Fruit fly (Drosophila melanogaster) whole organism, wandering third instar larva: ENCODE results near the gene FucT6.
A peak's percentile ranks its signal among the peaks of the same experiment; 100 is the strongest.

Source experiments
- Abd-B ChIP-seq: fragments of >200 bp; optimal IDR thresholded peaks from 2 replicates; lab custom pipeline; 2017; ENCODE audit warnings: missing biosample characterization, missing genetic modification characterization
- CG32264 ChIP-seq: fragments of 200-800 bp; sonication (Bioruptor generic); optimal IDR thresholded peaks from 2 replicates; lab custom pipeline; 2016; ENCODE audit warnings: missing biosample characterization, missing genetic modification characterization
- CG9705 ChIP-seq: fragments of 200-800 bp; sonication (Bioruptor generic); optimal IDR thresholded peaks from 2 replicates; lab custom pipeline; 2018; ENCODE audit warnings: missing biosample characterization, mild to moderate bottlenecking, missing genetic modification characterization
- CrebA ChIP-seq: fragments of 200-800 bp; sonication (Bioruptor generic); optimal IDR thresholded peaks from 2 replicates; lab custom pipeline; 2016; ENCODE audit warnings: missing biosample characterization, mild to moderate bottlenecking, missing genetic modification characterization, borderline replicate concordance
- Dfd ChIP-seq: fragments of >200 bp; optimal IDR thresholded peaks from 2 replicates; lab custom pipeline; 2017; ENCODE audit warnings: missing biosample characterization, missing genetic modification characterization
- Dif ChIP-seq: fragments of 200-275, 200-300 bp; sonication (Bioruptor generic); optimal IDR thresholded peaks from 2 replicates; lab custom pipeline; 2018; ENCODE audit warnings: missing biosample characterization, missing genetic modification characterization; ENCODE audit not compliant: partially characterized antibody
- GATAd ChIP-seq: sonication (Bioruptor generic); optimal IDR thresholded peaks from 2 replicates; lab custom pipeline; 2016; ENCODE audit warnings: missing biosample characterization, missing genetic modification characterization
- HLH106 ChIP-seq: fragments of 200-800 bp; optimal IDR thresholded peaks from 3 replicates; lab custom pipeline; 2019; ENCODE audit warnings: missing biosample characterization, mild to moderate bottlenecking, missing genetic modification characterization, moderate library complexity
- Hnf4 ChIP-seq: fragments of 200-800 bp; sonication (Bioruptor generic); optimal IDR thresholded peaks from 2 replicates; lab custom pipeline; 2016; ENCODE audit warnings: missing biosample characterization, mild to moderate bottlenecking, missing genetic modification characterization
- Hr78 ChIP-seq: fragments of >200 bp; optimal IDR thresholded peaks from 2 replicates; lab custom pipeline; 2017; ENCODE audit warnings: missing biosample characterization, missing genetic modification characterization
- Hr83 ChIP-seq: fragments of 200-300 bp; sonication (Bioruptor generic); optimal IDR thresholded peaks from 2 replicates; lab custom pipeline; 2016; ENCODE audit warnings: missing biosample characterization, mild to moderate bottlenecking, missing genetic modification characterization, moderate library complexity; ENCODE audit not compliant: poor library complexity, severe bottlenecking
- Jra ChIP-seq: sonication (Bioruptor generic); optimal IDR thresholded peaks from 2 replicates; lab custom pipeline; 2016; ENCODE audit warnings: missing biosample characterization, missing genetic modification characterization
- Mio ChIP-seq: sonication (Bioruptor generic); optimal IDR thresholded peaks from 2 replicates; lab custom pipeline; 2016; ENCODE audit warnings: missing biosample characterization, missing genetic modification characterization
- Myc ChIP-seq: fragments of >200 bp; optimal IDR thresholded peaks from 2 replicates; lab custom pipeline; 2017
- N ChIP-seq: fragments of >200 bp; optimal IDR thresholded peaks from 2 replicates; lab custom pipeline; 2018; ENCODE audit warnings: missing biosample characterization, missing external identifiers, missing genetic modification characterization
- OdsH ChIP-seq: fragments of 200-800 bp; sonication (Bioruptor generic); optimal IDR thresholded peaks from 2 replicates; lab custom pipeline; 2016; ENCODE audit warnings: missing biosample characterization, mild to moderate bottlenecking, missing genetic modification characterization
- Rel ChIP-seq, 2 experiments: fragments of 200-800 bp; sonication (Bioruptor generic) in 1 of 2; optimal IDR thresholded peaks; 2 replicates in 1 of 2; 3 replicates in 1 of 2; lab custom pipeline; 2016 to 2019; ENCODE audit warnings: mild to moderate bottlenecking in 2 of 2, missing biosample characterization in 2 of 2, missing genetic modification characterization in 2 of 2, moderate library complexity in 1 of 2
- Sp1 ChIP-seq: fragments of 200-800 bp; sonication (Bioruptor generic); optimal IDR thresholded peaks from 3 replicates; lab custom pipeline; 2019; ENCODE audit warnings: missing biosample characterization, mild to moderate bottlenecking, missing genetic modification characterization, moderate library complexity
- Vsx2 ChIP-seq: fragments of 200-300, 225-300 bp; sonication (Bioruptor generic); optimal IDR thresholded peaks from 2 replicates; lab custom pipeline; 2018; ENCODE audit warnings: missing biosample characterization, missing genetic modification characterization; ENCODE audit not compliant: partially characterized antibody
- br ChIP-seq: fragments of 200-800 bp; sonication (Bioruptor generic); optimal IDR thresholded peaks from 2 replicates; lab custom pipeline; 2016; ENCODE audit warnings: missing biosample characterization, missing genetic modification characterization
- brk ChIP-seq: fragments of 200-800 bp; sonication (Bioruptor generic); optimal IDR thresholded peaks from 2 replicates; lab custom pipeline; 2016; ENCODE audit warnings: missing biosample characterization, mild to moderate bottlenecking, missing genetic modification characterization
- dl ChIP-seq, 2 experiments: fragments of 175-275, 200-275 bp in 1 of 2; fragments of 200-275 bp in 1 of 2; sonication (Bioruptor generic); optimal IDR thresholded peaks; lab custom pipeline; 2018; ENCODE audit warnings: mild to moderate bottlenecking in 2 of 2, missing biosample characterization in 2 of 2, missing genetic modification characterization in 2 of 2, moderate library complexity in 2 of 2; ENCODE audit not compliant: partially characterized antibody in 2 of 2, insufficient read depth in 1 of 2
- dmrt93B ChIP-seq: fragments of 200-800 bp; sonication (Bioruptor generic); optimal IDR thresholded peaks from 2 replicates; lab custom pipeline; 2018; ENCODE audit warnings: missing biosample characterization, mild to moderate bottlenecking, missing genetic modification characterization
- dsf ChIP-seq: sonication (Bioruptor generic); optimal IDR thresholded peaks from 2 replicates; lab custom pipeline; 2016; ENCODE audit warnings: missing biosample characterization, missing genetic modification characterization, borderline replicate concordance
- ey ChIP-seq: fragments of 200-800 bp; sonication (Bioruptor generic); optimal IDR thresholded peaks from 2 replicates; lab custom pipeline; 2016; ENCODE audit warnings: missing biosample characterization, missing genetic modification characterization
- foxo ChIP-seq, 2 experiments: fragments of 200-800 bp; sonication (Bioruptor generic); optimal IDR thresholded peaks; 2 replicates in 1 of 2; 3 replicates in 1 of 2; lab custom pipeline; 2016 to 2017; ENCODE audit warnings: missing biosample characterization in 2 of 2, missing genetic modification characterization in 2 of 2
- fru ChIP-seq: fragments of 200-800 bp; sonication (Bioruptor generic); optimal IDR thresholded peaks from 3 replicates; lab custom pipeline; 2016; ENCODE audit warnings: missing biosample characterization, mild to moderate bottlenecking, missing genetic modification characterization
- h ChIP-seq: fragments of 200-800 bp; sonication (Bioruptor generic); optimal IDR thresholded peaks from 3 replicates; lab custom pipeline; 2016; ENCODE audit warnings: missing biosample characterization, mild to moderate bottlenecking, missing genetic modification characterization
- jim ChIP-seq: fragments of 175-275, 200-325 bp; sonication (Bioruptor generic); optimal IDR thresholded peaks from 2 replicates; lab custom pipeline; 2016; ENCODE audit warnings: missing biosample characterization, mild to moderate bottlenecking, missing genetic modification characterization
- lola ChIP-seq: fragments of >200 bp; optimal IDR thresholded peaks from 2 replicates; lab custom pipeline; 2017; ENCODE audit warnings: missing biosample characterization, missing genetic modification characterization
- pan ChIP-seq: fragments of >200 bp; optimal IDR thresholded peaks from 2 replicates; lab custom pipeline; 2017
- psq ChIP-seq: fragments of 200-800 bp; sonication (Bioruptor generic); optimal IDR thresholded peaks from 3 replicates; lab custom pipeline; 2017; ENCODE audit warnings: missing biosample characterization, mild to moderate bottlenecking, missing genetic modification characterization, moderate library complexity
- rgr ChIP-seq: fragments of 200-800 bp; sonication (Bioruptor generic); optimal IDR thresholded peaks from 3 replicates; lab custom pipeline; 2016; ENCODE audit warnings: missing biosample characterization, mild to moderate bottlenecking, missing genetic modification characterization
- sage ChIP-seq: fragments of 200-800 bp; sonication (Bioruptor generic); optimal IDR thresholded peaks from 2 replicates; lab custom pipeline; 2016; ENCODE audit warnings: missing biosample characterization, mild to moderate bottlenecking, missing genetic modification characterization
- sv ChIP-seq: fragments of 200-800 bp; sonication (Bioruptor generic); optimal IDR thresholded peaks from 3 replicates; lab custom pipeline; 2016; ENCODE audit warnings: missing biosample characterization, missing genetic modification characterization
- tai ChIP-seq: sonication (Bioruptor generic); optimal IDR thresholded peaks from 2 replicates; lab custom pipeline; 2016; ENCODE audit warnings: missing biosample characterization, missing genetic modification characterization
- usp ChIP-seq: fragments of >200 bp; optimal IDR thresholded peaks from 2 replicates; lab custom pipeline; 2017; ENCODE audit warnings: missing biosample characterization, missing genetic modification characterization
- woc ChIP-seq: sonication (Bioruptor generic); optimal IDR thresholded peaks from 2 replicates; lab custom pipeline; 2016; ENCODE audit warnings: missing biosample characterization, mild to moderate bottlenecking, missing genetic modification characterization

FucT6 gene

dm6 chrX:11684462-11684861, 25.3 kb downstream of the FucT6 start:
- TF ChIP-seq psq (GFP tag; lab: Kevin White, UChicago) (peak; percentile 75), Hr83 (GFP tag; lab: Kevin White, UChicago) (peak; percentile 73), pan (lab: Kevin White, UChicago) (no peak), sage (GFP tag; lab: Kevin White, UChicago) (peak; percentile 8), ey (GFP tag; lab: Kevin White, UChicago) (peak; percentile 19), fru (peak; percentile 40), foxo (GFP tag; optimal IDR thresholded peaks at IDR 0.05; lab: Kevin White, UChicago) (peak in 1 of 2 experiments; percentile 34), CG32264 (GFP tag; lab: Kevin White, UChicago) (no peak), OdsH (GFP tag; lab: Kevin White, UChicago) (peak; percentile 25), Hr78 (GFP tag; lab: Kevin White, UChicago) (no peak), Sp1 (GFP tag; lab: Kevin White, UChicago) (peak; percentile 59), brk (GFP tag; lab: Kevin White, UChicago) (peak; percentile 26), lola (no peak), Dif (GFP tag; lab: Kevin White, UChicago) (no peak), Hnf4 (GFP tag; lab: Kevin White, UChicago) (peak; percentile 51), dmrt93B (GFP tag; lab: Kevin White, UChicago) (peak; percentile 17), HLH106 (tag; lab: Kevin White, UChicago) (no peak), Jra (no peak), Rel (GFP tag; optimal IDR thresholded peaks at IDR 0.05; lab: Kevin White, UChicago) (peak; percentile 64), Rel (tag; optimal IDR thresholded peaks at IDR 0.05; lab: Kevin White, UChicago) (peak; percentile 56), h (GFP tag; lab: Kevin White, UChicago) (peak; percentile 49), Abd-B (GFP tag; lab: Kevin White, UChicago) (no peak), rgr (peak; percentile 61), woc (GFP tag; lab: Kevin White, UChicago) (peak; percentile 70)

DNA sequence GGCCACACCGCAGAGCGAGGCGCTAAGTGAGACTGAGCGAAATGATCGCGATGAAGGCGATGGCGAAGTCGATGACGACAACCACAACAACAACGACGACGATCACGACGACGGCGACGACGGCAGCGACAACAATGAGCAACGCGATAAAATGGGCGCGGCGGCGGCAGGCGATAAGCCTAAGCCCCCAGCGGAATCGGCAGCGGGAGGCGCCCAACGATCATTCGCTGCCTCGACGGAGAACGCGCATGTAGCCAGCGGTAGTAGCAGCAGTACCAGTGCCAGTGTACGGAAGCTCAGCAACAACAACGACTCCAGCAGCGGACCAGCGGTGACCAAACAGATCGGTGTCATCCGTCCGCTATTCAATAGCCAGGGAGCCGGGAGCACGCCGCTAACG, 26.3 kb downstream of the FucT6 start:
- no peak for TF ChIP-seq woc (GFP tag; lab: Kevin White, UChicago)
- TF ChIP-seq lola, result no peak
- TF ChIP-seq dsf (GFP tag; lab: Kevin White, UChicago), result no peak
- peak; percentile 36 for TF ChIP-seq fru
- peak; percentile 32 for TF ChIP-seq Sp1 (GFP tag; lab: Kevin White, UChicago)
- no peak for TF ChIP-seq Vsx2 (GFP tag; lab: Kevin White, UChicago)
- no peak for TF ChIP-seq foxo (GFP tag; optimal IDR thresholded peaks at IDR 0.05; lab: Kevin White, UChicago)
- TF ChIP-seq Hr78 (GFP tag; lab: Kevin White, UChicago), result no peak
- no peak for TF ChIP-seq Dfd (GFP tag; lab: Kevin White, UChicago)
- TF ChIP-seq sv (GFP tag; lab: Kevin White, UChicago), result no peak
- TF ChIP-seq ey (GFP tag; lab: Kevin White, UChicago), result no peak
- no peak for TF ChIP-seq psq (GFP tag; lab: Kevin White, UChicago)
- no peak for TF ChIP-seq jim
- no peak for TF ChIP-seq N (GFP tag; lab: Kevin White, UChicago)
- peak; percentile 71 for TF ChIP-seq Dif (GFP tag; lab: Kevin White, UChicago)
- TF ChIP-seq HLH106 (tag; lab: Kevin White, UChicago), result no peak
- no peak for TF ChIP-seq CG32264 (GFP tag; lab: Kevin White, UChicago)
- TF ChIP-seq CrebA (GFP tag; lab: Kevin White, UChicago), result no peak
- TF ChIP-seq br (GFP tag; lab: Kevin White, UChicago), result peak; percentile 12
- no peak for TF ChIP-seq Hnf4 (GFP tag; lab: Kevin White, UChicago)
- TF ChIP-seq Hr83 (GFP tag; lab: Kevin White, UChicago), result peak; percentile 24
- no peak for TF ChIP-seq brk (GFP tag; lab: Kevin White, UChicago)
- no peak for TF ChIP-seq pan (lab: Kevin White, UChicago)
- no peak for TF ChIP-seq Jra
- no peak for TF ChIP-seq sage (GFP tag; lab: Kevin White, UChicago)
- TF ChIP-seq GATAd, result no peak
- no peak for TF ChIP-seq OdsH (GFP tag; lab: Kevin White, UChicago)
- no peak for TF ChIP-seq Abd-B (GFP tag; lab: Kevin White, UChicago)
- TF ChIP-seq usp, result no peak
- TF ChIP-seq dmrt93B (GFP tag; lab: Kevin White, UChicago), result no peak
- TF ChIP-seq h (GFP tag; lab: Kevin White, UChicago), result peak; percentile 52
- peak in 1 of 2 experiments; percentile 15 for TF ChIP-seq dl (GFP tag; optimal IDR thresholded peaks at IDR 0.05; lab: Kevin White, UChicago; ENCODE audit: insufficient read depth in 1 of 2, partially characterized antibody in 2 of 2)
- no peak for TF ChIP-seq Rel (GFP tag; optimal IDR thresholded peaks at IDR 0.05; lab: Kevin White, UChicago)
- TF ChIP-seq Rel (tag; optimal IDR thresholded peaks at IDR 0.05; lab: Kevin White, UChicago), result peak; percentile 60
- TF ChIP-seq CG9705 (GFP tag; lab: Kevin White, UChicago), result no peak
- TF ChIP-seq Myc (lab: Kevin White, UChicago), result no peak
- TF ChIP-seq rgr, result peak; percentile 40
- TF ChIP-seq tai (GFP tag; lab: Kevin White, UChicago), result no peak
- no peak for TF ChIP-seq Mio (GFP tag; lab: Kevin White, UChicago)
